Worm (Caenorhabditis elegans) whole organism, L2 larva: Measurements from ENCODE around the gene men-1.

ENCODE experiments used
- C34F6.9 ChIP-seq: fragments of 150-350 bp; optimal IDR thresholded peaks from 2 replicates; lab custom pipeline; 2014; ENCODE audit warnings: missing biosample characterization, missing genetic modification characterization
- F13H6.1 ChIP-seq: sonication (generic microtip); optimal IDR thresholded peaks from 2 replicates; lab custom pipeline; 2016; ENCODE audit warnings: missing genetic modification characterization, missing compliant biosample characterization
- R02D3.7 ChIP-seq: fragments of 150-350 bp; optimal IDR thresholded peaks from 2 replicates; lab custom pipeline; 2014; ENCODE audit warnings: missing biosample characterization, missing genetic modification characterization
- Y55F3AM.14 ChIP-seq: fragments of 200-800 bp; sonication (Bioruptor generic); optimal IDR thresholded peaks from 2 replicates; lab custom pipeline; 2018; ENCODE audit warnings: mild to moderate bottlenecking, missing genetic modification characterization, missing compliant biosample characterization
- ZK546.5 ChIP-seq: sonication (generic microtip); optimal IDR thresholded peaks from 2 replicates; lab custom pipeline; 2017; ENCODE audit warnings: missing biosample characterization, missing genetic modification characterization
- alr-1 ChIP-seq: fragments of 150-350 bp; optimal IDR thresholded peaks from 2 replicates; lab custom pipeline; 2014; ENCODE audit warnings: missing biosample characterization, missing genetic modification characterization
- blmp-1 ChIP-seq: sonication (generic microtip); optimal IDR thresholded peaks from 2 replicates; lab custom pipeline; 2017; ENCODE audit warnings: missing genetic modification characterization, mild to moderate bottlenecking, missing compliant biosample characterization, antibody characterized with exemption, moderate library complexity; ENCODE audit not compliant: insufficient read depth
- ceh-16 ChIP-seq: fragments of 150-350 bp; optimal IDR thresholded peaks from 2 replicates; lab custom pipeline; 2014; ENCODE audit warnings: missing biosample characterization, missing genetic modification characterization
- ceh-82 ChIP-seq: fragments of 150-350 bp; optimal IDR thresholded peaks from 2 replicates; lab custom pipeline; 2014; ENCODE audit warnings: missing biosample characterization, missing genetic modification characterization
- crh-2 ChIP-seq: sonication (generic microtip); optimal IDR thresholded peaks from 2 replicates; lab custom pipeline; 2017; ENCODE audit warnings: missing biosample characterization, missing genetic modification characterization
- dmd-4 ChIP-seq: sonication (generic microtip); optimal IDR thresholded peaks from 2 replicates; lab custom pipeline; 2017; ENCODE audit warnings: missing biosample characterization, missing genetic modification characterization
- egl-27 ChIP-seq: sonication (generic microtip); optimal IDR thresholded peaks from 3 replicates; lab custom pipeline; 2017; ENCODE audit warnings: missing biosample characterization, missing genetic modification reagents, missing genetic modification characterization
- elt-1 ChIP-seq: fragments of 150-350 bp; optimal IDR thresholded peaks from 2 replicates; lab custom pipeline; 2014; ENCODE audit warnings: missing biosample characterization, missing genetic modification characterization
- fos-1 ChIP-seq: fragments of 150-350 bp; optimal IDR thresholded peaks from 2 replicates; lab custom pipeline; 2014; ENCODE audit warnings: missing biosample characterization, missing genetic modification characterization
- gmeb-1 ChIP-seq: fragments of 150-350 bp; optimal IDR thresholded peaks from 2 replicates; lab custom pipeline; 2014; ENCODE audit warnings: missing biosample characterization, missing genetic modification characterization
- lin-11 ChIP-seq: fragments of 150-350 bp; sonication (generic microtip); optimal IDR thresholded peaks from 2 replicates; lab custom pipeline; 2014; ENCODE audit warnings: missing biosample characterization, missing genetic modification characterization, inconsistent platforms, mixed read lengths
- lin-13 ChIP-seq: fragments of 150-350 bp; optimal IDR thresholded peaks from 2 replicates; lab custom pipeline; 2014; ENCODE audit warnings: missing biosample characterization, missing genetic modification reagents, missing genetic modification characterization
- lin-39 ChIP-seq: fragments of 150-350 bp; optimal IDR thresholded peaks from 2 replicates; lab custom pipeline; 2014; ENCODE audit warnings: missing biosample characterization, missing genetic modification reagents, missing genetic modification characterization
- lsy-2 ChIP-seq, 2 experiments: fragments of 150-350 bp in 1 of 2; sonication (generic microtip) in 1 of 2; optimal IDR thresholded peaks; 2 replicates each; lab custom pipeline; 2014 to 2017; ENCODE audit warnings: missing biosample characterization in 2 of 2, missing genetic modification characterization in 2 of 2
- mab-5 ChIP-seq: fragments of 150-350 bp; optimal IDR thresholded peaks from 2 replicates; lab custom pipeline; 2014; ENCODE audit warnings: missing biosample characterization, missing genetic modification characterization
- mbf-1 ChIP-seq: sonication (generic microtip); optimal IDR thresholded peaks from 2 replicates; lab custom pipeline; 2017; ENCODE audit warnings: missing biosample characterization, missing genetic modification characterization
- mdl-1 ChIP-seq, 2 experiments: fragments of 150-350 bp in 1 of 2; sonication (generic microtip) in 1 of 2; optimal IDR thresholded peaks; 2 replicates each; lab custom pipeline; 2017; ENCODE audit warnings: missing biosample characterization in 2 of 2, missing genetic modification characterization in 2 of 2
- nhr-10 ChIP-seq: sonication (generic microtip); optimal IDR thresholded peaks from 2 replicates; lab custom pipeline; 2017; ENCODE audit warnings: missing biosample characterization, missing genetic modification characterization
- nhr-11 ChIP-seq: fragments of 150-350 bp; optimal IDR thresholded peaks from 2 replicates; lab custom pipeline; 2014; ENCODE audit warnings: missing biosample characterization, missing genetic modification characterization
- nhr-12 ChIP-seq: fragments of 150-350 bp; optimal IDR thresholded peaks from 2 replicates; lab custom pipeline; 2014; ENCODE audit warnings: missing biosample characterization, missing genetic modification characterization
- nhr-129 ChIP-seq: fragments of 150-350 bp; optimal IDR thresholded peaks from 2 replicates; lab custom pipeline; 2014; ENCODE audit warnings: missing biosample characterization, missing genetic modification characterization
- nhr-21 ChIP-seq: fragments of 150-350 bp; optimal IDR thresholded peaks from 2 replicates; lab custom pipeline; 2014; ENCODE audit warnings: missing biosample characterization, missing genetic modification characterization
- nhr-23 ChIP-seq: fragments of 150-350 bp; optimal IDR thresholded peaks from 2 replicates; lab custom pipeline; 2014; ENCODE audit warnings: missing biosample characterization, missing genetic modification reagents, missing genetic modification characterization
- nhr-25 ChIP-seq: fragments of 150-350 bp; sonication (generic microtip); optimal IDR thresholded peaks from 3 replicates; lab custom pipeline; 2014; ENCODE audit warnings: missing biosample characterization, missing genetic modification characterization
- nhr-6 ChIP-seq: fragments of 150-350 bp; optimal IDR thresholded peaks from 2 replicates; lab custom pipeline; 2014; ENCODE audit warnings: missing biosample characterization, missing genetic modification characterization
- nhr-77 ChIP-seq: fragments of 150-350 bp; optimal IDR thresholded peaks from 2 replicates; lab custom pipeline; 2014; ENCODE audit warnings: missing biosample characterization, missing genetic modification characterization
- peb-1 ChIP-seq: fragments of 150-350 bp; optimal IDR thresholded peaks from 2 replicates; lab custom pipeline; 2014; ENCODE audit warnings: missing biosample characterization, missing genetic modification characterization
- sem-4 ChIP-seq: fragments of 150-350 bp; optimal IDR thresholded peaks from 2 replicates; lab custom pipeline; 2014; ENCODE audit warnings: missing biosample characterization, missing genetic modification reagents, missing genetic modification characterization
- sma-3 ChIP-seq: sonication (generic microtip); optimal IDR thresholded peaks from 2 replicates; lab custom pipeline; 2016; ENCODE audit warnings: missing genetic modification reagents, missing genetic modification characterization, missing compliant biosample characterization
- sma-9 ChIP-seq, 2 experiments: fragments of 150-350 bp in 1 of 2; sonication (generic microtip) in 1 of 2; optimal IDR thresholded peaks; 2 replicates each; lab custom pipeline; 2014 to 2016; ENCODE audit warnings: missing genetic modification characterization in 2 of 2, mild to moderate bottlenecking in 1 of 2, missing biosample characterization in 1 of 2, missing compliant biosample characterization in 1 of 2, missing genetic modification reagents in 1 of 2, moderate library complexity in 1 of 2
- snpc-4 ChIP-seq: fragments of 150-350 bp; optimal IDR thresholded peaks from 2 replicates; lab custom pipeline; 2014; ENCODE audit warnings: missing biosample characterization, missing genetic modification characterization
- unc-39 ChIP-seq: fragments of 150-350 bp; optimal IDR thresholded peaks from 2 replicates; lab custom pipeline; 2014; ENCODE audit warnings: missing biosample characterization, missing genetic modification characterization
- unc-55 ChIP-seq: fragments of 150-350 bp; sonication (generic microtip); optimal IDR thresholded peaks from 3 replicates; lab custom pipeline; 2014; ENCODE audit warnings: missing biosample characterization, missing genetic modification reagents, missing genetic modification characterization
- zag-1 ChIP-seq: fragments of 150-350 bp; optimal IDR thresholded peaks from 2 replicates; lab custom pipeline; 2014; ENCODE audit warnings: missing biosample characterization, missing genetic modification characterization
- ztf-11 ChIP-seq: sonication (generic microtip); optimal IDR thresholded peaks from 2 replicates; lab custom pipeline; 2017; ENCODE audit warnings: missing biosample characterization, missing genetic modification characterization
- ztf-4 ChIP-seq: fragments of 150-350 bp; optimal IDR thresholded peaks from 2 replicates; lab custom pipeline; 2014; ENCODE audit warnings: missing biosample characterization, missing genetic modification characterization

The men-1 gene

DNA sequence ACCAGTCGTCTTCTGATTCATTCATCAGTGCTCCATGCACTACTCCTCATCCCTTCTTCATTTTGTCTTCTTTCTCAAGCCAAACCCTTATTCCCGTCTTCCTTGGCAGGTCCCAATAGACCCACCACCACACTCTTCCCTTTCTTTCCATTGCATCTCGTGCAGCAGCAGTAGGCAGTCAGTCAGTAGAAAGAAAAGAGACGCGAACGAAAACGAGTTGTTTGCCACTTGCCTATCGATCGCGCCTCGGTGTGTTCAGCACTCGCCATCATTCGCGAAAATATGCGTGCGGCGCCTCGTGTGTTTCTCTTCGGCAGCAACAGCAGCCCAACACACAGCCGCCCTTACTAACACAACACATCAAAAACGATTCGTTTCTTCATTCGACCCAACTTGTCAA, 15.6 kb upstream of the men-1 start:
- TF ChIP-seq sem-4 (tag; lab: Kevin White, UChicago) = no peak
- TF ChIP-seq nhr-77 = no peak
- peak; percentile 37 for TF ChIP-seq nhr-25
- peak; percentile 14 for TF ChIP-seq lin-13 (GFP tag; lab: Kevin White, UChicago)
- no peak for TF ChIP-seq elt-1
- no peak for TF ChIP-seq Y55F3AM.14 (GFP tag; lab: Kevin White, UChicago)
- TF ChIP-seq nhr-129 = peak; percentile 79
- peak; percentile 48 for TF ChIP-seq fos-1
- TF ChIP-seq ceh-82 (tag; lab: Kevin White, UChicago) = no peak
- TF ChIP-seq zag-1 = no peak
- no peak for TF ChIP-seq ztf-11 (tag; lab: Kevin White, UChicago)
- no peak for TF ChIP-seq blmp-1
- no peak for TF ChIP-seq lin-39 (tag; lab: Kevin White, UChicago)
- peak; percentile 39 for TF ChIP-seq ztf-4
- TF ChIP-seq nhr-11 (tag; lab: Kevin White, UChicago) = no peak
- no peak for TF ChIP-seq snpc-4 (tag; lab: Kevin White, UChicago)
- TF ChIP-seq alr-1 (tag; lab: Kevin White, UChicago) = no peak
- peak; percentile 25 for TF ChIP-seq unc-55
- TF ChIP-seq nhr-6 (tag; lab: Kevin White, UChicago) = no peak
- no peak for TF ChIP-seq ZK546.5
- TF ChIP-seq nhr-12 = no peak
- TF ChIP-seq gmeb-1 (tag; lab: Kevin White, UChicago) = peak; percentile 20
- TF ChIP-seq lin-11 (tag; lab: Kevin White, UChicago) = no peak
- TF ChIP-seq sma-3 (GFP tag; lab: Kevin White, UChicago) = peak; percentile 19
- no peak for TF ChIP-seq dmd-4 (tag; lab: Kevin White, UChicago)
- peak; percentile 56 for TF ChIP-seq sma-9 (GFP tag; optimal IDR thresholded peaks at IDR 0.05; lab: Kevin White, UChicago)
- TF ChIP-seq sma-9 (tag; optimal IDR thresholded peaks at IDR 0.05; lab: Kevin White, UChicago) = no peak
- TF ChIP-seq C34F6.9 (tag; lab: Kevin White, UChicago) = peak; percentile 43
- no peak for TF ChIP-seq nhr-23 (tag; lab: Kevin White, UChicago)
- no peak for TF ChIP-seq nhr-21 (tag; lab: Kevin White, UChicago)
- peak; percentile 51 for TF ChIP-seq F13H6.1 (tag; lab: Kevin White, UChicago)
- TF ChIP-seq nhr-10 (tag; lab: Kevin White, UChicago) = no peak
- TF ChIP-seq mbf-1 = no peak
- peak in 1 of 2 experiments; percentile 8 for TF ChIP-seq lsy-2 (tag; optimal IDR thresholded peaks at IDR 0.05; lab: Kevin White, UChicago)
- TF ChIP-seq egl-27 (tag; lab: Kevin White, UChicago) = peak; percentile 14
- TF ChIP-seq crh-2 (tag; lab: Kevin White, UChicago) = peak; percentile 57
- TF ChIP-seq unc-39 = no peak
- no peak for TF ChIP-seq ceh-16 (tag; lab: Kevin White, UChicago)
- TF ChIP-seq mdl-1 (tag; optimal IDR thresholded peaks at IDR 0.05; lab: Kevin White, UChicago) = peak; percentile 53 to 60
- peak; percentile 31 for TF ChIP-seq mab-5

DNA sequence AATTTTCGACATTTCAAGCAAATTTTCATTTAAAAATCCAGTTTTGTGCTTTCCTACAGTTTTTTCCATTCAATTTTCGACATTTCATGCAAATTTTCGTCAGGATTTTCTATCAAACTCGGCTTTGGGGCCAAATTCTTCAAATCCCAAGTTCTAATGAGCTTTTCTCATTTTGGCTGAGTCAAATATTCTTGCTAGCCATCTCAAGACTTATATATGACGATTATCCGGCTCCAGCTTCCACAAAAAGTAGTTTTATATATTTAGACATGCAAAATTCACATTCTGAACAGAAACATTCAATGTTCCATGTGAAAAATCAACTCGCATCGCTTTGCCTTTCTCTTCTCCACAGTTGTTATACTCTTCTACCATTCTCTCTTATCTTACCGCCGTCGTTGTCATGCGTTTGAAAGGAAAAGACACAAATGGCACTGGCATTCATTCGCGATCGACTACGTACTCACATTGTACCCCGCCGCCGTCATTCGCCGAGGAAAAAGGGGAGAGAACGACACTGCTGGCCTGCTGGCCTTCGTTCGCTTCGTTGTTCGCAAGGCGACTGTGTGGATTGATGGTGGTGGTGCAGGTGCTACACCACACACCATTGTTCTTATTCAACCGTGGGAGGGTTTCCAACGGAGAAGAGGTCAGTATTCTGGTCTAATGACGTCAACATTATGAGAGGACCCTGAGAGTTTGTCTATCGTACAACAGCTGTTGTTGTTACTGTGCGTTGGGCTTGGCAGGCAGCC, 14.0 kb upstream of the men-1 start:
- TF ChIP-seq ztf-11 (tag; lab: Kevin White, UChicago) (no peak), snpc-4 (tag; lab: Kevin White, UChicago) (no peak), blmp-1 (peak; percentile 35), F13H6.1 (tag; lab: Kevin White, UChicago) (peak; percentile 12), R02D3.7 (tag; lab: Kevin White, UChicago) (no peak), sma-3 (GFP tag; lab: Kevin White, UChicago) (peak; percentile 60), peb-1 (no peak), fos-1 (peak; percentile 66), nhr-129 (peak; percentile 51), lin-39 (tag; lab: Kevin White, UChicago) (no peak), gmeb-1 (tag; lab: Kevin White, UChicago) (peak; percentile 36), crh-2 (tag; lab: Kevin White, UChicago) (peak; percentile 9), lin-13 (GFP tag; lab: Kevin White, UChicago) (no peak), nhr-25 (peak; percentile 86)
